Worm (Caenorhabditis elegans) whole organism, L1 larva: Measurements from ENCODE around the gene nhr-232.

Experiments
- alr-1 ChIP-seq: fragments of 200-800 bp; sonication (Bioruptor generic); optimal IDR thresholded peaks from 2 replicates; lab custom pipeline; 2018; ENCODE audit warnings: borderline replicate concordance, mild to moderate bottlenecking, missing genetic modification characterization, missing compliant biosample characterization
- blmp-1 ChIP-seq: fragments of 150-350 bp; optimal IDR thresholded peaks from 2 replicates; lab custom pipeline; 2014; ENCODE audit warnings: missing biosample characterization, missing genetic modification characterization
- ceh-63 ChIP-seq: fragments of 200-800 bp; sonication (Bioruptor generic); optimal IDR thresholded peaks from 2 replicates; lab custom pipeline; 2018; ENCODE audit warnings: mild to moderate bottlenecking, missing genetic modification characterization, missing compliant biosample characterization
- egl-27 ChIP-seq, 2 experiments: fragments of 150-350 bp in 1 of 2; sonication (generic microtip); optimal IDR thresholded peaks; 3 replicates each; lab custom pipeline; 2017 to 2018; ENCODE audit warnings: missing biosample characterization in 2 of 2, missing genetic modification characterization in 2 of 2, missing genetic modification reagents in 2 of 2
- fkh-10 ChIP-seq: sonication (generic microtip); optimal IDR thresholded peaks from 2 replicates; lab custom pipeline; 2017; ENCODE audit warnings: missing biosample characterization, missing genetic modification reagents, missing genetic modification characterization
- isw-1 ChIP-seq: fragments of 200-800 bp; sonication (Bioruptor generic); IDR thresholded peaks from 2 replicates; pipeline ENCODE4 v1.3.6; 2022; ENCODE audit warnings: missing genetic modification characterization, missing compliant biosample characterization
- lin-13 ChIP-seq: fragments of 150-350 bp; optimal IDR thresholded peaks from 2 replicates; lab custom pipeline; 2014; ENCODE audit warnings: missing biosample characterization, missing genetic modification reagents, missing genetic modification characterization
- lin-15B ChIP-seq: fragments of 150-350 bp; sonication (generic microtip); optimal IDR thresholded peaks from 3 replicates; lab custom pipeline; 2014; ENCODE audit warnings: missing biosample characterization, missing genetic modification characterization
- nhr-11 ChIP-seq: fragments of 150-350 bp; optimal IDR thresholded peaks from 2 replicates; lab custom pipeline; 2014; ENCODE audit warnings: missing biosample characterization, missing genetic modification characterization
- skn-1 ChIP-seq: fragments of 150-350 bp; optimal IDR thresholded peaks from 2 replicates; lab custom pipeline; 2014; ENCODE audit warnings: missing biosample characterization, missing genetic modification characterization
- tbx-2 ChIP-seq: sonication (generic microtip); optimal IDR thresholded peaks from 2 replicates; lab custom pipeline; 2016; ENCODE audit warnings: missing genetic modification characterization, missing compliant biosample characterization
- zag-1 ChIP-seq: fragments of 150-350 bp; optimal IDR thresholded peaks from 2 replicates; lab custom pipeline; 2014; ENCODE audit warnings: missing biosample characterization, missing genetic modification characterization
- ztf-4 ChIP-seq: fragments of 150-350 bp; optimal IDR thresholded peaks from 2 replicates; lab custom pipeline; 2014; ENCODE audit warnings: missing biosample characterization, missing genetic modification characterization

DNA sequence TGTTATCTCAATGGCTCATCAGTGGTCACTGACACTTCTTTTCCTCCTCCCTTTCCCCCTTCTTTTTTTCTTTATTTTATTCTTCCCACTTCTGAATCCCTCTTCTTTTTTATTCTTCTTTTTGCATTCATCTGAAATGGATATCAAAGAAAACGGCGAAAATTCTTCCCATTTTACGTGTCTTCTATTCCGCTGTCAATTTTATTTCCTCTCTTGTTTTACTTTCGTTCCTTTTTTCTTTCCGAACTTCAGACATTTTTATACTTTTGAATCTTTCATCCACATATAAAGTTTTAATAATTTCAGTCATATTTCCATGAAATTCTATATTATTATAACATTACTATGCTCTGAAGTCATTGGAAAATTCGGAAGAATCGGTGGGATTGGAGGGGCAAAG is 31.3 kb downstream of the nhr-232 start, which contains the start of gene B0024.3:
- TF ChIP-seq alr-1 (tag; lab: Kevin White, UChicago) (no peak), lin-13 (no peak), nhr-11 (tag; lab: Kevin White, UChicago) (no peak), skn-1 (tag; lab: Kevin White, UChicago) (no peak), zag-1 (tag; lab: Kevin White, UChicago) (no peak), ztf-4 (tag; lab: Kevin White, UChicago) (no peak), tbx-2 (tag; lab: Kevin White, UChicago) (no peak), lin-15B (tag; lab: Kevin White, UChicago) (no peak), blmp-1 (tag; lab: Kevin White, UChicago) (no peak), ceh-63 (no peak), fkh-10 (no peak), egl-27 (tag; optimal IDR thresholded peaks at IDR 0.05; lab: Kevin White, UChicago) (no peak), isw-1 (GFP tag; lab: Robert Waterston, UW) (no peak)
